Fruit fly (Drosophila melanogaster): ENCODE results near the gene CG8915.

Gene CG8915

DNA sequence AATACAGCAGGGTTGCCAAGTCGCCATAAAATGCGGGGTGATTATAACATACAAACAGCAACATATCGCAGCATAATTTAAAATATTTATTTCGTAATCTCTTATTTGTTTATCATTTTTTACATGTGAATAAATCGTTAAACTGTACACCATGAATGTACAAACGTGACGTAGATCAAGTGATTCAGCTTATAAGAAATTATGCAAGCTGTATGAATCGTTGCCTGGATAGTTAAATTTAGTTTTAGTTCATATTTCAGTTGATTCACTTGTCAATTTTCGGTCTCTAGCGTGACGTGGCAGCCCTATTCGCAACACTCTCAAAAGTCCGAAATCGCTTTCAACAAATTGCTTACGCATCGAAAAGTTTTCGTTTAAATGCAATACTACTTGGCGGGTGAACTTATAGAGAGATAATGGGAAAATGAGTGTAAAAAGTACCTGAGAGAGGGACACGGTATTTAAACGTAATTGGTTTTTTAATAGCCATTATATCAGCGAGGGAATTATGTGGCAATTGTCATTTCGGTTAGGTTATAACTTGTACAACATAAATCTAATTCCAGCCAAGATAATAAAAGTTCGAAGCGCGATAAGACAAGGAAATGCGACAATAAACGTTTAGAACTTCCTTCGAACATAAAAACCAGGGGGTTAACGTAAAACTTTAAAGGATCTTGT lies 47.4 kb upstream of the CG8915 start (continued):
- TF ChIP-seq odd (GFP tag; optimal IDR thresholded peaks at IDR 0.05) (peak; percentile 63), crp (GFP tag; optimal IDR thresholded peaks at IDR 0.05) (no peak), Ada2b (GFP tag; IDR thresholded peaks at IDR 0.05) (peak; percentile 36; the same call in 1 of the 2 replicates), CG1647 (GFP tag; optimal IDR thresholded peaks at IDR 0.05) (no peak), CG6854 (GFP tag; optimal IDR thresholded peaks at IDR 0.05) (peak; percentile 40), Nf-YA (GFP tag; IDR thresholded peaks at IDR 0.05) (no peak), pzg (GFP tag; optimal IDR thresholded peaks at IDR 0.05) (no peak), CG4730 (GFP tag; IDR thresholded peaks at IDR 0.05) (no peak), CG12104 (GFP tag; optimal IDR thresholded peaks at IDR 0.05) (peak; percentile 57), CG3065 (GFP tag; optimal IDR thresholded peaks at IDR 0.05) (no peak), HmgD (GFP tag; optimal IDR thresholded peaks at IDR 0.05) (no peak), ase (GFP tag; IDR thresholded peaks at IDR 0.05) (0 out of 3 replicates have a peak, but pooled peaks have one; percentile 33), Nf-YB (GFP tag; optimal IDR thresholded peaks at IDR 0.05) (peak; percentile 32), D19B (GFP tag; optimal IDR thresholded peaks at IDR 0.05) (peak; percentile 61), MBD-R2 (GFP tag; IDR thresholded peaks at IDR 0.05) (no peak), CG3407 (GFP tag; optimal IDR thresholded peaks at IDR 0.05) (no peak), H2.0 (GFP tag; IDR thresholded peaks at IDR 0.05) (peak; percentile 32; the same call in 1 of the 2 replicates), cwo (GFP tag; optimal IDR thresholded peaks at IDR 0.05) (peak; percentile 77), otp (GFP tag; IDR thresholded peaks at IDR 0.05) (no peak), PHDP (tag; optimal IDR thresholded peaks at IDR 0.05) (peak; percentile 79), CG11085 (GFP tag; IDR thresholded peaks at IDR 0.05) (0 out of 2 replicates have a peak, but pooled peaks have one; percentile 6), pho (GFP tag; optimal IDR thresholded peaks at IDR 0.05) (peak; percentile 7), Ets65A (GFP tag) (peak; percentile 85), grn (GFP tag; optimal IDR thresholded peaks at IDR 0.05) (no peak), kah (GFP tag; optimal IDR thresholded peaks at IDR 0.05) (peak; percentile 50), Awh (GFP tag; IDR thresholded peaks at IDR 0.05) (no peak), bowl (GFP tag; IDR thresholded peaks at IDR 0.05) (no peak), CG3838 (GFP tag; optimal IDR thresholded peaks at IDR 0.05) (no peak), Bteb2 (GFP tag; optimal IDR thresholded peaks at IDR 0.05) (peak; percentile 58), CG8281 (tag; optimal IDR thresholded peaks at IDR 0.05) (peak; percentile 37), CG4404 (GFP tag; IDR thresholded peaks at IDR 0.05) (no peak), CG6254 (GFP tag; optimal IDR thresholded peaks at IDR 0.05) (no peak), CG6654 (GFP tag; optimal IDR thresholded peaks at IDR 0.05) (no peak), CG2712 (tag; optimal IDR thresholded peaks at IDR 0.05) (peak; percentile 68), Lhr (GFP tag; optimal IDR thresholded peaks at IDR 0.05) (no peak), oc (tag; optimal IDR thresholded peaks at IDR 0.05) (peak; percentile 23), CG11456 (GFP tag; IDR thresholded peaks at IDR 0.05) (no peak), esg (GFP tag; conservative IDR thresholded peaks at IDR 0.05) (peak; percentile 44), sima (GFP tag; optimal IDR thresholded peaks at IDR 0.05) (no peak), HLH4C (GFP tag; IDR thresholded peaks at IDR 0.05; ENCODE audit: partially characterized antibody) (no peak), CG4360 (GFP tag; IDR thresholded peaks at IDR 0.05) (no peak), Blimp-1 (GFP tag; optimal IDR thresholded peaks at IDR 0.05) (peak; percentile 64), sc (optimal IDR thresholded peaks at IDR 0.05) (no peak), sc (GFP tag; optimal IDR thresholded peaks at IDR 0.05) (peak; percentile 5), tx (GFP tag; optimal IDR thresholded peaks at IDR 0.05) (peak; percentile 14), lmd (GFP tag; IDR thresholded peaks at IDR 0.05) (peak; percentile 68), slbo (GFP tag; IDR thresholded peaks at IDR 0.05) (peak; percentile 63), Hr51 (GFP tag; optimal IDR thresholded peaks at IDR 0.05) (peak in 1 of 2 experiments; percentile 85), Dref (GFP tag; IDR thresholded peaks at IDR 0.05) (no peak), Aef1 (GFP tag; IDR thresholded peaks at IDR 0.05) (peak; percentile 34; the same call in 1 of the 3 replicates)
